Fruit fly (Drosophila melanogaster) S2 (cell line): ENCODE data around the gene CG9300.

ENCODE experiments used
- CG8478 ChIP-seq: fragments of >200 bp; optimal IDR thresholded peaks from 2 replicates; lab custom pipeline; 2018
- CTCF ChIP-seq, 2 experiments: fragments of >200 bp; optimal IDR thresholded peaks; 2 replicates each; lab custom pipeline; 2018

- no peak for TF ChIP-seq CTCF (optimal IDR thresholded peaks at IDR 0.05; lab: Kevin White, UChicago)
- TF ChIP-seq CG8478 (lab: Kevin White, UChicago) = no peak
Observed at dm6 chr3L:19557197-19557995, 5.2 kb downstream of the CG9300 start.
